Worm (Caenorhabditis elegans): ENCODE results near the gene M01B2.12.

M01B2.12 gene

ce11 chrV:15281279-15281949 is 17.4 kb upstream of the M01B2.12 start, which contains the start of the genes srw-19 and srx-51:
srw-19 (minus strand) TSS chrV:15281379.
srx-51 (plus strand) TSS chrV:15281899.
- TF ChIP-seq fkh-8 (tag; optimal IDR thresholded peaks at IDR 0.05) = no peak
- no peak for TF ChIP-seq unc-98 (GFP tag; IDR thresholded peaks at IDR 0.05)
- no peak for TF ChIP-seq nhr-28 (tag; optimal IDR thresholded peaks at IDR 0.05)
- no peak for TF ChIP-seq snu-23 (GFP tag; optimal IDR thresholded peaks at IDR 0.05)
- TF ChIP-seq unc-62 (GFP tag; optimal IDR thresholded peaks at IDR 0.05) = no peak
- TF ChIP-seq aly-2 (tag; optimal IDR thresholded peaks at IDR 0.05) = no peak
- no peak for TF ChIP-seq lin-15B (tag; optimal IDR thresholded peaks at IDR 0.05)
- TF ChIP-seq rnt-1 (tag; optimal IDR thresholded peaks at IDR 0.05) = no peak
- no peak for TF ChIP-seq fkh-4 (tag; optimal IDR thresholded peaks at IDR 0.05; ENCODE audit: borderline replicate concordance)
- no peak for TF ChIP-seq ztf-11 (tag; optimal IDR thresholded peaks at IDR 0.05)
- TF ChIP-seq pax-3 (tag; optimal IDR thresholded peaks at IDR 0.05) = no peak
- TF ChIP-seq nhr-71 (tag; optimal IDR thresholded peaks at IDR 0.05) = no peak

DNA sequence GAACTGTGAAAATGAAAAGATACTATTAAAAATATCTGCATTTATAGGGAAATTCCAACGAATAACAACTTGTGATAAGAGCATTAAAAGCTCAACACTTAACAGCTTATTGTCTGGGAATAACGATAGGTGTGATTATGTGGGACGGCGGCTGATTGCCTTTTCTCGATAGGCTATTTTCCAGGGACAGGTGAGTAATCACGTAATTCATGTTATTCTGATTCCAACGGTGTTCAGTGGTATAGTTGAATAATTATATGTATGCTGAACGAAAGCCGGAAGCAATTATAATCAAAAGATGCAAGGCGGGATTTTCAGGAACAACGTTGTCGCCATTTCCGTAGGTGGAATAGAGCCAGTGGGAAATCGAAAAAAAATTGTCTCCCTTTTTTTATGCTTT is 12.9 kb upstream of the M01B2.12 start, which contains the start of gene srw-17:
TSS of gene srw-17 (minus strand) at position 101 of the 400 bp plus-strand sequence.
- TF ChIP-seq ceh-63 (GFP tag; optimal IDR thresholded peaks at IDR 0.05) (no peak), elt-2 (tag; optimal IDR thresholded peaks at IDR 0.05) (no peak), vab-15 (tag; optimal IDR thresholded peaks at IDR 0.05) (no peak)

ce11 chrV:15274757-15275156 is 10.7 kb upstream of the M01B2.12 start, which contains the start of gene srw-16:
srw-16 (minus strand) TSS chrV:15274857.
- no peak for TF ChIP-seq mep-1 (tag; optimal IDR thresholded peaks at IDR 0.05)
- no peak for TF ChIP-seq lir-3 (tag; optimal IDR thresholded peaks at IDR 0.05; ENCODE audit: poor library complexity)
- no peak for TF ChIP-seq nhr-90 (tag; optimal IDR thresholded peaks at IDR 0.05; ENCODE audit: poor library complexity)
- TF ChIP-seq lin-39 (tag; optimal IDR thresholded peaks at IDR 0.05) = no peak
- no peak for TF ChIP-seq nhr-19 (GFP tag; conservative IDR thresholded peaks at IDR 0.05)
- TF ChIP-seq elt-2 (tag; optimal IDR thresholded peaks at IDR 0.05) = no peak
- no peak for TF ChIP-seq nhr-47 (tag; optimal IDR thresholded peaks at IDR 0.05)
- TF ChIP-seq snpc-4 (tag; optimal IDR thresholded peaks at IDR 0.05) = no peak
- TF ChIP-seq C34B4.2 (tag; optimal IDR thresholded peaks at IDR 0.05) = no peak
- TF ChIP-seq tlp-1 (tag; optimal IDR thresholded peaks at IDR 0.05) = no peak

- no peak for TF ChIP-seq egl-27 (tag; optimal IDR thresholded peaks at IDR 0.05)
- no peak for TF ChIP-seq pax-3 (tag; optimal IDR thresholded peaks at IDR 0.05)
- TF ChIP-seq ets-5 (GFP tag; IDR thresholded peaks at IDR 0.05) = no peak
- TF ChIP-seq ama-1 (optimal IDR thresholded peaks at IDR 0.05) = no peak
- no peak for TF ChIP-seq hlh-4 (tag; optimal IDR thresholded peaks at IDR 0.05)
- no peak for TF ChIP-seq lin-14 (GFP tag; optimal IDR thresholded peaks at IDR 0.05)
- TF ChIP-seq lin-13 (GFP tag; optimal IDR thresholded peaks at IDR 0.05) = no peak
- no peak for TF ChIP-seq nhr-19 (GFP tag; conservative IDR thresholded peaks at IDR 0.05)
- no peak for TF ChIP-seq mdl-1 (tag; optimal IDR thresholded peaks at IDR 0.05)
- no peak for TF ChIP-seq nhr-11 (tag; optimal IDR thresholded peaks at IDR 0.05)
- no peak for TF ChIP-seq C04F5.9 (tag; optimal IDR thresholded peaks at IDR 0.05)
- no peak for TF ChIP-seq hpl-2 (GFP tag; optimal IDR thresholded peaks at IDR 0.05)
- TF ChIP-seq C16A3.4 (tag; optimal IDR thresholded peaks at IDR 0.05) = no peak
- no peak for TF ChIP-seq pqm-1 (tag; optimal IDR thresholded peaks at IDR 0.05)
- TF ChIP-seq dpl-1 (GFP tag; optimal IDR thresholded peaks at IDR 0.05) = no peak
Measured at ce11 chrV:15272263-15272662, 8.2 kb upstream of the M01B2.12 start, which contains the start of gene T10H4.4. T10H4.4 (minus strand) TSS chrV:15272363.
